Worm (Caenorhabditis elegans): ENCODE measurements around the gene C14C10.5.

- no peak for TF ChIP-seq pqm-1 (tag; optimal IDR thresholded peaks at IDR 0.05)
- no peak for TF ChIP-seq unc-62 (GFP tag; optimal IDR thresholded peaks at IDR 0.05)
- no peak for TF ChIP-seq nhr-11 (tag; optimal IDR thresholded peaks at IDR 0.05)
- no peak for TF ChIP-seq nhr-76 (tag; optimal IDR thresholded peaks at IDR 0.05)
- TF ChIP-seq pha-4 (tag; optimal IDR thresholded peaks at IDR 0.05) = no peak
- TF ChIP-seq ceh-9 (tag; optimal IDR thresholded peaks at IDR 0.05) = no peak
- TF ChIP-seq nhr-237 (tag; optimal IDR thresholded peaks at IDR 0.05) = no peak
- TF ChIP-seq lin-39 (tag; optimal IDR thresholded peaks at IDR 0.05) = no peak
- no peak for TF ChIP-seq ztf-4 (tag; optimal IDR thresholded peaks at IDR 0.05)
- TF ChIP-seq lin-15B (tag; optimal IDR thresholded peaks at IDR 0.05) = no peak
- no peak for TF ChIP-seq jun-1 (tag; optimal IDR thresholded peaks at IDR 0.05)
- no peak for TF ChIP-seq ztf-11 (tag; optimal IDR thresholded peaks at IDR 0.05)
Observed at ce11 chrV:12586793-12587192, 13.2 kb upstream of the C14C10.5 start.

Measured in whole organism, L3 larva.